Fruit fly (Drosophila melanogaster): Measurements from ENCODE around the gene Lgr3.

The Lgr3 gene

dm6 chr3R:25646882-25647518, 18.6 kb upstream of the Lgr3 start:
- TF ChIP-seq noc (tag; optimal IDR thresholded peaks at IDR 0.05): peak; percentile 90

DNA sequence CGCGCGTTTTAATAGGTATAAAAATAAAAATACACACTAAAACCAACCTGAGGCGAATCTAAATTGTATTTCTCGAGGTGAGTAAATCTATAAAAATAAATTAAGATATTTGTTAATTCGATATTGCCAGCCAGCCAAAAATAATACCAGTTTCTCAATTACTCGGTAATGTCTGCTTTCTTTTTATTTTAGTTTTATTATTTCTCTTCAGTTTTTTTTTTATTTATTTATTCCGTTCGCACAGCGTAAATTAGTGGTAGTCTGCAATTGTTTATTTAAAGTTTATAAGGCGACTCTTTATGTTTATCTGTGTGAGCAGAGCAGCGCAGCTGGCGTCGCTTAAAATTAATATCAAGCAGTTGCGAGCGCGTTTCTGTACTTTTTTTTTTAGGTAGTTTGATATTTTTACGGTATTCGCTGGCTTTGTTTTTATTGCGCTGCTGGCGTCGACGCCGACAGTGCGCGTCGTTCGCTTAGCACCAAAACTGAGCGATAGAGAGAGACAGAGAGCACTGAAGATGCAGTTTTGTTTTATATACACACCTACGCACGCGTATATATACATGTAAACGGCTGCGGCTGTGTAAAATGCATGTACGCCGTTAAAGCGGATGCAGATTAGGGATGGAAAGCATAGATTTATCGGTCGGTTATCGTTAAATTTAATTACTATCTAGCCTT, 17.9 kb upstream of the Lgr3 start:
- TF ChIP-seq noc (tag; optimal IDR thresholded peaks at IDR 0.05): no peak

DNA sequence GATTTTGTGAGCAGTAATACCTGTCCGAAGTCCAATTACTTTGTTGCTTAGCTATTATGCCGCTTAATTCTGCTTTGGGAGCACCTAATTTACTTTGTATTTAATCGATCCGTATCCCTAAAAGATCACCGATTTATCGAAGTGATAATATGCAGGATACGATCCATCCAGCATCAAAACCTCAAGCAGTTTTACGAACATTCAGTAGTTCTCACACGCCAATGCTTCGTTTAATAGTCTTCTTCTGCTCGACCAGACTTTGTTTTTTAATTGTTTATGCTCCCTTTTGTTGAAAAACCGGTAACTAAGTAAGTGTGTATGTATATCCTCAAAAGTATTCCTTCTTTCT, 17.4 kb upstream of the Lgr3 start:
- no peak for TF ChIP-seq noc (tag; optimal IDR thresholded peaks at IDR 0.05)

- TF ChIP-seq noc (tag; optimal IDR thresholded peaks at IDR 0.05): no peak
Observed at dm6 chr3R:25650417-25650816, 15.2 kb upstream of the Lgr3 start.

DNA sequence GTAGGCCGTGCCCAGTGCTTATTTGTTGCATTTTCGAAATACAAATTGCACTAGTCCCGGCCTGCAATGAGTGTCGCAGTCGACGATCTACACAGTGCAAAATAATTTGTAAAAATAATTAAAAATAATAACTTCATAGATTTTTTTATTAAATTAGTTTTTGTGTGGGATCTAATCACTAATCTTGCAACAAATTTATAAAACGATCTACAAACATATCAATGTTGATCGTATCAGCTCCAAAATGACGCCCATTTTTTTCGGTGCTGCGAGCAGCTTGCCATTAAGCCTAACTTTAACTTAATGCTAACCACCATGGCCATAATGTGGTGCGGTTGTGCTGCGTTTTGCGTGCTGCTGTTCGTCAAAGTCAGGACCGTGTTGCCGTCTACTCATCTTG, 14.2 kb upstream of the Lgr3 start:
- TF ChIP-seq noc (tag; optimal IDR thresholded peaks at IDR 0.05): no peak

DNA sequence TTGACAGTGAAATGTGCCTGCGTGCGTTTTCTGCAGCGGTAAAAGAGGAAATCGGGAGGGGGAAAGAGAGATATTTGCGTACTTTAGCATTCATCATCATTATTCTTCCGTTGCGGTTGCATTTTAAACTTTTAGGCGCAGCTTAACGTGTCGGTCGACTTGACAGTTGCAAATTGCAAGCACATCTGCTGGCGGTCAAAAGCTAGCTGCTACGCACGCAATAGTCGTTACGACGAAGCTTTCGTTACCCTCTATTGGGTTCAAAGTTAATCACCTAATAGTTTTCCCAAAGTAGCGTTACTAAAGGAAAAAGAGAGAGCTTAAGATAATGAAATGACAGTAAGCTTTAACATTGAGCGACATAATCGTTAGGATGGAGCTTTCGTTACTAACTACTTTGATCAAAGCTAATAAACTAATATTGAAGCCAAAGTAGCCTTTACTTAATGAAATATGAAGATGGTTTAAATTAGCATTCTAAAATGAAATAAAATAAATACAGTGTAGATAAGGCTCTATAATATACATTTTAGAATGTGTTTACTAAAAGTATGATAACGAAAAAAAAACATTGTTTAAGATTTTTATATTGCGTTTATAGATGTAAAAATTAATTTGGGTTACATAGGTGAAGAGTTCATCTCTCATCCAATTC, 13.4 kb upstream of the Lgr3 start:
- no peak for TF ChIP-seq noc (tag; optimal IDR thresholded peaks at IDR 0.05)

DNA sequence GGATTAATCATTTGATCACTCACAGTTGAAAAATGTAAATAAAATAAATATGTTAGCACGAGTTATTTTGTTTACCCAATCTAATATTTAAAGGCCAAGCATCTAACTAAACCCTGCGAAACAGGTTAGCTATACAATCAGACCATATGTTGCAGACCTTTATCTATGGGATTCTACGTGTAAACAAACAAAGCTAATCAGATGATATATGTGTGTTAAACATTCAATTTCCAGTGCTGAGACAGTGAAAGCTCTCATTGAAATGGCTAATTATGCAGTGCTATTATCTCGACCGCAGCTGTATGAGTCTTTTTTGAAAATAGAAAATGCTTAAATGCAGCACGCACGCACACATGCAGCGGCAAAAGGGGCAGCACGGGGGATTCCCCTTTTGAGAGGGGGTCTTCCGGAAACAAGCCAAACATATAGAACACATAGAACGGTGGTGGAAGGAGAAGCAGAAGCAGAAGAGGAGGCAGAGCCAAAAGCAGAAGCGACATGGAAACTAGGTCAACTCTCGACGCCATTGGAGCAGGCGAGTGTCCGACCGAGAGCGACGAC, 5.7 kb upstream of the Lgr3 start:
- no peak for TF ChIP-seq noc (tag; optimal IDR thresholded peaks at IDR 0.05)

- no peak for TF ChIP-seq noc (tag; optimal IDR thresholded peaks at IDR 0.05)
Observed at dm6 chr3R:25660985-25661530, 4.6 kb upstream of the Lgr3 start, which contains the start of gene Tnks. Gene Tnks (minus strand): TSS chr3R:25661286.

dm6 chr3R:25661531-25662193, 3.9 kb upstream of the Lgr3 start, which contains the start of gene RASSF8:
Gene RASSF8 (plus strand): TSS chr3R:25661795.
- TF ChIP-seq noc (tag; optimal IDR thresholded peaks at IDR 0.05): no peak

- TF ChIP-seq noc (tag; optimal IDR thresholded peaks at IDR 0.05): no peak
Observed at dm6 chr3R:25662358-25662757, 3.3 kb upstream of the Lgr3 start.

DNA sequence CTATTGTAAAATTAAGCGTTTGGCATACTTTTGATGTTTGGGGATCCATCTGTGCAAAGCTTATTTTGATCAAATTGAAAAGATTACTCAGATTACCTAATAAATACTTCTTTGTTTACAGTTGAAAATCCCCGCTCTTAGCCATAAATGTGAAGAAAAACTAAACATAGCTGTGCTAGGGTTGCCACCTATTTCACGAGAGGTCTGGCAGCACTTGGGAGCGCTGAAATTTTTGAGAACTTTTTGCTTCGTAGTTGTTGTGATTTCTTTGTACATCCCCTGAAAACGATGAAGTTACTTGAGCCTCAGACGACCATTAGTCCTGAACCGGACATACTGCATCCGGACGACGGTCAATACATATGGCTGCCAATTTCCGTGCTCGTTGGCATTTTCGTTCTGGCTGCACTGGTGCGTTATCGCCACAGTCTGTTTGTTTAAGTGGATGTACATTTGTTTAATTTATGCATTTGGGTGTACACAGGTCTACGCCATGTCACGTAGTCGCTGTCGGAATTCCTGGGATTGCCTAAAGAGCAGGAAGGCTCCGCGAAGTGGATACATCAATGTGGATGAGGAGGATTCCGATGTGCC, 13.0 kb downstream of the Lgr3 start, which contains the start of the genes CG4730 and CG5039:
CG4730 (minus strand) TSS at position 194 of the 594 bp plus-strand sequence.
CG5039 (plus strand) TSS at position 195 of the 594 bp plus-strand sequence.
- no peak for TF ChIP-seq noc (tag; optimal IDR thresholded peaks at IDR 0.05)

dm6 chr3R:25680528-25680927, 14.9 kb downstream of the Lgr3 start, which contains the start of the genes CG4743 and Idh3g:
Gene CG4743 (minus strand): TSS chr3R:25680550.
Gene Idh3g (plus strand): TSS chr3R:25680845.
- TF ChIP-seq noc (tag; optimal IDR thresholded peaks at IDR 0.05): peak; percentile 95

DNA sequence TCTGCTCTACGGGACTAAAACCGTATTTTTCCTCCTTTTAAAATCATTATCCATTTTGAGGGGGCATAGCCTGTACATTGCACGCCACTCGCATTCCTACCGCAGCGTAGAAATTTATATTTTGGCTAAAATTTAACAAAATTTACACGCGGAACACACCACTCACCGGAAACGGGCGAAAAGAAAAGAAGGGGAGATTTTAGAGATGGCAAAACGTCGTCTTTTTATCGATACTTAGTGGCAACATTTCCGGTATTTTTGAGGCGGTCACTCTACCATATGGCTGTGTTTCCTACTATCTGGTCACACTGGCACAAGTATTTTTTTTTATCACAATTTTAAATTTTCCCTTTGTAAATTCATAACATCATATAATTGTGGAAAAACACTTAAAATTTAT, 19.2 kb downstream of the Lgr3 start, which contains the start of gene RpL27:
RpL27 (minus strand) TSS at position 193 of the 400 bp plus-strand sequence.
- peak; percentile 73 for TF ChIP-seq noc (tag; optimal IDR thresholded peaks at IDR 0.05)

- no peak for TF ChIP-seq noc (tag; optimal IDR thresholded peaks at IDR 0.05)
Observed at dm6 chr3R:25686698-25687420, 21.2 kb downstream of the Lgr3 start, which contains the start of gene CLS. Gene CLS (minus strand): TSS chr3R:25687370.

All from whole organism, larva.